Worm (Caenorhabditis elegans) whole organism, L2 larva: ENCODE measurements around the gene icd-1.
A peak's percentile ranks its signal among the peaks of the same experiment; 100 is the strongest.

Source experiments
- R02D3.7 ChIP-seq: fragments of 150-350 bp; optimal IDR thresholded peaks from 2 replicates; lab custom pipeline; 2014; ENCODE audit warnings: missing biosample characterization, missing genetic modification characterization
- Y55F3AM.14 ChIP-seq: fragments of 200-800 bp; sonication (Bioruptor generic); optimal IDR thresholded peaks from 2 replicates; lab custom pipeline; 2018; ENCODE audit warnings: mild to moderate bottlenecking, missing genetic modification characterization, missing compliant biosample characterization
- alr-1 ChIP-seq: fragments of 150-350 bp; optimal IDR thresholded peaks from 2 replicates; lab custom pipeline; 2014; ENCODE audit warnings: missing biosample characterization, missing genetic modification characterization
- aly-2 ChIP-seq: fragments of 150-350 bp; optimal IDR thresholded peaks from 2 replicates; lab custom pipeline; 2014; ENCODE audit warnings: missing biosample characterization, missing genetic modification characterization
- ama-1 ChIP-seq: fragments of 150-350 bp; optimal IDR thresholded peaks from 2 replicates; lab custom pipeline; 2018; ENCODE audit warnings: inconsistent platforms
- blmp-1 ChIP-seq: sonication (generic microtip); optimal IDR thresholded peaks from 2 replicates; lab custom pipeline; 2017; ENCODE audit warnings: missing genetic modification characterization, mild to moderate bottlenecking, missing compliant biosample characterization, antibody characterized with exemption, moderate library complexity; ENCODE audit not compliant: insufficient read depth
- ceh-16 ChIP-seq: fragments of 150-350 bp; optimal IDR thresholded peaks from 2 replicates; lab custom pipeline; 2014; ENCODE audit warnings: missing biosample characterization, missing genetic modification characterization
- crh-2 ChIP-seq: sonication (generic microtip); optimal IDR thresholded peaks from 2 replicates; lab custom pipeline; 2017; ENCODE audit warnings: missing biosample characterization, missing genetic modification characterization
- dmd-4 ChIP-seq: sonication (generic microtip); optimal IDR thresholded peaks from 2 replicates; lab custom pipeline; 2017; ENCODE audit warnings: missing biosample characterization, missing genetic modification characterization
- egl-27 ChIP-seq: sonication (generic microtip); optimal IDR thresholded peaks from 3 replicates; lab custom pipeline; 2017; ENCODE audit warnings: missing biosample characterization, missing genetic modification reagents, missing genetic modification characterization
- elt-1 ChIP-seq: fragments of 150-350 bp; optimal IDR thresholded peaks from 2 replicates; lab custom pipeline; 2014; ENCODE audit warnings: missing biosample characterization, missing genetic modification characterization
- elt-3 ChIP-seq: sonication (generic microtip); optimal IDR thresholded peaks from 2 replicates; lab custom pipeline; 2017; ENCODE audit warnings: missing biosample characterization, missing genetic modification characterization
- fos-1 ChIP-seq: fragments of 150-350 bp; optimal IDR thresholded peaks from 2 replicates; lab custom pipeline; 2014; ENCODE audit warnings: missing biosample characterization, missing genetic modification characterization
- gmeb-1 ChIP-seq: fragments of 150-350 bp; optimal IDR thresholded peaks from 2 replicates; lab custom pipeline; 2014; ENCODE audit warnings: missing biosample characterization, missing genetic modification characterization
- lsy-2 ChIP-seq, 2 experiments: fragments of 150-350 bp in 1 of 2; sonication (generic microtip) in 1 of 2; optimal IDR thresholded peaks; 2 replicates each; lab custom pipeline; 2014 to 2017; ENCODE audit warnings: missing biosample characterization in 2 of 2, missing genetic modification characterization in 2 of 2
- mab-5 ChIP-seq: fragments of 150-350 bp; optimal IDR thresholded peaks from 2 replicates; lab custom pipeline; 2014; ENCODE audit warnings: missing biosample characterization, missing genetic modification characterization
- mbf-1 ChIP-seq: sonication (generic microtip); optimal IDR thresholded peaks from 2 replicates; lab custom pipeline; 2017; ENCODE audit warnings: missing biosample characterization, missing genetic modification characterization
- nhr-10 ChIP-seq: sonication (generic microtip); optimal IDR thresholded peaks from 2 replicates; lab custom pipeline; 2017; ENCODE audit warnings: missing biosample characterization, missing genetic modification characterization
- nhr-12 ChIP-seq: fragments of 150-350 bp; optimal IDR thresholded peaks from 2 replicates; lab custom pipeline; 2014; ENCODE audit warnings: missing biosample characterization, missing genetic modification characterization
- nhr-129 ChIP-seq: fragments of 150-350 bp; optimal IDR thresholded peaks from 2 replicates; lab custom pipeline; 2014; ENCODE audit warnings: missing biosample characterization, missing genetic modification characterization
- nhr-21 ChIP-seq: fragments of 150-350 bp; optimal IDR thresholded peaks from 2 replicates; lab custom pipeline; 2014; ENCODE audit warnings: missing biosample characterization, missing genetic modification characterization
- nhr-237 ChIP-seq: fragments of 150-350 bp; optimal IDR thresholded peaks from 2 replicates; lab custom pipeline; 2014; ENCODE audit warnings: missing biosample characterization, missing genetic modification characterization
- nhr-25 ChIP-seq: fragments of 150-350 bp; sonication (generic microtip); optimal IDR thresholded peaks from 3 replicates; lab custom pipeline; 2014; ENCODE audit warnings: missing biosample characterization, missing genetic modification characterization
- nhr-77 ChIP-seq: fragments of 150-350 bp; optimal IDR thresholded peaks from 2 replicates; lab custom pipeline; 2014; ENCODE audit warnings: missing biosample characterization, missing genetic modification characterization
- peb-1 ChIP-seq: fragments of 150-350 bp; optimal IDR thresholded peaks from 2 replicates; lab custom pipeline; 2014; ENCODE audit warnings: missing biosample characterization, missing genetic modification characterization
- sem-4 ChIP-seq: fragments of 150-350 bp; optimal IDR thresholded peaks from 2 replicates; lab custom pipeline; 2014; ENCODE audit warnings: missing biosample characterization, missing genetic modification reagents, missing genetic modification characterization
- skn-1 ChIP-seq: sonication (generic microtip); optimal IDR thresholded peaks from 2 replicates; lab custom pipeline; 2017; ENCODE audit warnings: missing biosample characterization, missing genetic modification characterization
- sma-3 ChIP-seq: sonication (generic microtip); optimal IDR thresholded peaks from 2 replicates; lab custom pipeline; 2016; ENCODE audit warnings: missing genetic modification reagents, missing genetic modification characterization, missing compliant biosample characterization
- sma-9 ChIP-seq, 2 experiments: fragments of 150-350 bp in 1 of 2; sonication (generic microtip) in 1 of 2; optimal IDR thresholded peaks; 2 replicates each; lab custom pipeline; 2014 to 2016; ENCODE audit warnings: missing genetic modification characterization in 2 of 2, mild to moderate bottlenecking in 1 of 2, missing biosample characterization in 1 of 2, missing compliant biosample characterization in 1 of 2, missing genetic modification reagents in 1 of 2, moderate library complexity in 1 of 2
- snpc-4 ChIP-seq: fragments of 150-350 bp; optimal IDR thresholded peaks from 2 replicates; lab custom pipeline; 2014; ENCODE audit warnings: missing biosample characterization, missing genetic modification characterization
- unc-39 ChIP-seq: fragments of 150-350 bp; optimal IDR thresholded peaks from 2 replicates; lab custom pipeline; 2014; ENCODE audit warnings: missing biosample characterization, missing genetic modification characterization
- unc-62 ChIP-seq: fragments of 150-350 bp; optimal IDR thresholded peaks from 2 replicates; lab custom pipeline; 2014; ENCODE audit warnings: missing biosample characterization, missing genetic modification reagents, missing genetic modification characterization
- zag-1 ChIP-seq: fragments of 150-350 bp; optimal IDR thresholded peaks from 2 replicates; lab custom pipeline; 2014; ENCODE audit warnings: missing biosample characterization, missing genetic modification characterization
- ztf-4 ChIP-seq: fragments of 150-350 bp; optimal IDR thresholded peaks from 2 replicates; lab custom pipeline; 2014; ENCODE audit warnings: missing biosample characterization, missing genetic modification characterization

Gene icd-1

ce11 chrII:6591000-6591399 lies 2.5 kb upstream of the icd-1 start:
- TF ChIP-seq zag-1 (tag; lab: Kevin White, UChicago) (no peak), gmeb-1 (tag; lab: Kevin White, UChicago) (no peak), nhr-12 (tag; lab: Kevin White, UChicago) (no peak), sma-3 (no peak), fos-1 (tag; lab: Kevin White, UChicago) (no peak), nhr-129 (no peak), R02D3.7 (tag; lab: Kevin White, UChicago) (no peak), sem-4 (tag; lab: Kevin White, UChicago) (no peak), ama-1 (no peak)
- TF ChIP-seq, all 48 proteins: peak for 0

- TF ChIP-seq unc-62 (no peak), crh-2 (tag; lab: Kevin White, UChicago) (peak; percentile 29), Y55F3AM.14 (no peak), nhr-25 (no peak), elt-1 (tag; lab: Kevin White, UChicago) (no peak), sma-9 (GFP tag; optimal IDR thresholded peaks at IDR 0.05; lab: Kevin White, UChicago) (peak; percentile 48), sma-9 (tag; optimal IDR thresholded peaks at IDR 0.05; lab: Kevin White, UChicago) (no peak), nhr-10 (no peak), blmp-1 (tag; lab: Kevin White, UChicago) (peak; percentile 25), zag-1 (tag; lab: Kevin White, UChicago) (no peak), fos-1 (tag; lab: Kevin White, UChicago) (peak; percentile 88), nhr-237 (tag; lab: Kevin White, UChicago) (no peak), dmd-4 (no peak), ceh-16 (tag; lab: Kevin White, UChicago) (no peak), skn-1 (no peak)
Measured at ce11 chrII:6589408-6589807, 953 bp upstream of the icd-1 start, which contains the start of gene vps-32.1. Gene vps-32.1 (plus strand): TSS chrII:6589708.

ce11 chrII:6587264-6587870 lies 1.1 kb downstream of the icd-1 start, which contains the start of gene C56C10.7:
Gene C56C10.7 (minus strand): TSS chrII:6587575.
- TF ChIP-seq nhr-25 (no peak), mbf-1 (no peak), snpc-4 (tag; lab: Kevin White, UChicago) (no peak), unc-39 (tag; lab: Kevin White, UChicago) (no peak), nhr-10 (no peak), lsy-2 (tag; optimal IDR thresholded peaks at IDR 0.05; lab: Kevin White, UChicago) (peak; percentile 25 to 50), ama-1 (peak; percentile 40), sma-3 (peak; percentile 33), sma-9 (GFP tag; optimal IDR thresholded peaks at IDR 0.05; lab: Kevin White, UChicago) (peak; percentile 27), sma-9 (tag; optimal IDR thresholded peaks at IDR 0.05; lab: Kevin White, UChicago) (no peak), elt-3 (tag; lab: Kevin White, UChicago) (no peak), crh-2 (tag; lab: Kevin White, UChicago) (peak; percentile 51), ztf-4 (peak; percentile 69)
- TF ChIP-seq, all 48 proteins: peak for 6

- no peak for TF ChIP-seq egl-27 (tag; lab: Kevin White, UChicago)
- TF ChIP-seq, all 48 proteins: peak for 0
Measured at ce11 chrII:6582758-6583157, 5.7 kb downstream of the icd-1 start, which contains the start of gene C56C10.4. Gene C56C10.4 (plus strand): TSS chrII:6583058.

- TF ChIP-seq mbf-1: no peak
- TF ChIP-seq peb-1 (tag; lab: Kevin White, UChicago): no peak
- no peak for TF ChIP-seq unc-62
- TF ChIP-seq skn-1: no peak
- no peak for TF ChIP-seq mab-5 (tag; lab: Kevin White, UChicago)
- TF ChIP-seq gmeb-1 (tag; lab: Kevin White, UChicago): no peak
- no peak for TF ChIP-seq nhr-12 (tag; lab: Kevin White, UChicago)
Measured at ce11 chrII:6581236-6581635, 7.2 kb downstream of the icd-1 start, which contains the start of gene C56C10.6. Gene C56C10.6 (minus strand): TSS chrII:6581336.

- TF ChIP-seq nhr-77 (tag; lab: Kevin White, UChicago) (no peak), unc-62 (no peak), alr-1 (tag; lab: Kevin White, UChicago) (no peak), unc-39 (tag; lab: Kevin White, UChicago) (no peak), elt-1 (tag; lab: Kevin White, UChicago) (no peak), aly-2 (tag; lab: Kevin White, UChicago) (no peak), sem-4 (tag; lab: Kevin White, UChicago) (no peak), nhr-21 (tag; lab: Kevin White, UChicago) (no peak)
- TF ChIP-seq, all 48 proteins: peak for 0
Measured at ce11 chrII:6578378-6578777, 10.1 kb downstream of the icd-1 start, which contains the start of gene sra-31. Gene sra-31 (minus strand): TSS chrII:6578478.
